Worm (Caenorhabditis elegans): Measurements from ENCODE around the gene srv-26.
"Not testable (repeated sequence)": the region's sequence is repeated elsewhere in the genome, so short reads cannot be mapped to it uniquely, and the experiment has no call there.

The srv-26 gene

ce11 chrIV:6254635-6255034 is 47.0 kb downstream of the srv-26 start, which contains the start of gene T13A10.64:
T13A10.64 (plus strand) TSS chrIV:6254935.
- TF ChIP-seq Y48G9A.11 (GFP tag; IDR thresholded peaks at IDR 0.05) (no peak), ceh-20 (GFP tag; IDR thresholded peaks at IDR 0.05) (no peak), lim-7 (GFP tag; IDR thresholded peaks at IDR 0.05) (no peak), ceh-44 (GFP tag; IDR thresholded peaks at IDR 0.05) (no peak), F44E2.7 (GFP tag; IDR thresholded peaks at IDR 0.05) (no peak), lin-39 (tag; optimal IDR thresholded peaks at IDR 0.05) (no peak), ceh-32 (tag; optimal IDR thresholded peaks at IDR 0.05; ENCODE audit: poor library complexity) (no peak), lsy-2 (tag; optimal IDR thresholded peaks at IDR 0.05) (no peak), aha-1 (tag) (no peak), nhr-6 (tag; optimal IDR thresholded peaks at IDR 0.05) (no peak), daf-8 (GFP tag; IDR thresholded peaks at IDR 0.05) (no peak), lin-13 (GFP tag; optimal IDR thresholded peaks at IDR 0.05) (no peak), ctbp-1 (GFP tag; IDR thresholded peaks at IDR 0.05) (no peak), tag-97 (GFP tag; IDR thresholded peaks at IDR 0.05) (no peak), ceh-82 (tag; optimal IDR thresholded peaks at IDR 0.05) (no peak), daf-16 (GFP tag; optimal IDR thresholded peaks at IDR 0.05) (no peak), daf-16 (tag; optimal IDR thresholded peaks at IDR 0.05) (no peak), php-3 (GFP tag; IDR thresholded peaks at IDR 0.05) (no peak), zip-2 (tag; optimal IDR thresholded peaks at IDR 0.05) (no peak), lir-3 (tag; optimal IDR thresholded peaks at IDR 0.05) (no peak)

- TF ChIP-seq F10B5.3 (tag; optimal IDR thresholded peaks at IDR 0.05); skn-1 (tag; optimal IDR thresholded peaks at IDR 0.05); tag-97 (GFP tag; IDR thresholded peaks at IDR 0.05): not testable (repeated sequence)
These were observed 48.7 kb downstream of the srv-26 start, which contains the start of gene T13A10.2 for ce11 chrIV:6253000-6253399. T13A10.2 (plus strand) TSS chrIV:6253300.

- TF ChIP-seq unc-62 (GFP tag; optimal IDR thresholded peaks at IDR 0.05 in 1 of 2) (peak in 1 of 2 experiments; percentile 16), unc-62 (tag; optimal IDR thresholded peaks at IDR 0.05) (no peak), hlh-30 (tag; optimal IDR thresholded peaks at IDR 0.05; ENCODE audit: insufficient read depth) (peak; percentile 6), ctbp-1 (GFP tag; IDR thresholded peaks at IDR 0.05) (no peak), aha-1 (tag) (peak; percentile 44)
These were observed 52.1 kb downstream of the srv-26 start, which contains the start of gene F58F9.1 for ce11 chrIV:6249591-6249990. F58F9.1 (plus strand) TSS chrIV:6249841.

Measured in whole organism, L4 larva.